Fruit fly (Drosophila melanogaster) Kc167 (cell line): ENCODE measurements around the gene RpL28.

Source experiments
- Myc ChIP-seq: fragments of >200 bp; optimal IDR thresholded peaks from 2 replicates; lab custom pipeline; 2017; ENCODE audit warnings: missing external identifiers
- Sin3A ChIP-seq: fragments of >200 bp; optimal IDR thresholded peaks from 2 replicates; lab custom pipeline; 2018; ENCODE audit warnings: missing external identifiers
- h ChIP-seq: fragments of >200 bp; optimal IDR thresholded peaks from 3 replicates; lab custom pipeline; 2018; ENCODE audit warnings: missing external identifiers
- insv ChIP-seq: fragments of >200 bp; optimal IDR thresholded peaks from 3 replicates; lab custom pipeline; 2018; ENCODE audit warnings: missing external identifiers
- psq ChIP-seq: fragments of >200 bp; optimal IDR thresholded peaks from 2 replicates; lab custom pipeline; 2017; ENCODE audit warnings: missing external identifiers
- ttk ChIP-seq: sonication (Bioruptor generic); optimal IDR thresholded peaks from 2 replicates; lab custom pipeline; 2017; ENCODE audit warnings: missing external identifiers

Gene RpL28

dm6 chr3L:3222643-3223389 lies at the start of gene RpL28, which contains the start of gene eIF1:
Gene RpL28 (minus strand): TSS chr3L:3222960.
Gene eIF1 (plus strand): TSS chr3L:3223341.
- no peak for TF ChIP-seq Myc (lab: Kevin White, UChicago)
- no peak for TF ChIP-seq Sin3A
- TF ChIP-seq ttk (lab: Kevin White, UChicago) = no peak
- no peak for TF ChIP-seq psq
- TF ChIP-seq h (lab: Kevin White, UChicago) = no peak
- no peak for TF ChIP-seq insv (lab: Kevin White, UChicago)

DNA sequence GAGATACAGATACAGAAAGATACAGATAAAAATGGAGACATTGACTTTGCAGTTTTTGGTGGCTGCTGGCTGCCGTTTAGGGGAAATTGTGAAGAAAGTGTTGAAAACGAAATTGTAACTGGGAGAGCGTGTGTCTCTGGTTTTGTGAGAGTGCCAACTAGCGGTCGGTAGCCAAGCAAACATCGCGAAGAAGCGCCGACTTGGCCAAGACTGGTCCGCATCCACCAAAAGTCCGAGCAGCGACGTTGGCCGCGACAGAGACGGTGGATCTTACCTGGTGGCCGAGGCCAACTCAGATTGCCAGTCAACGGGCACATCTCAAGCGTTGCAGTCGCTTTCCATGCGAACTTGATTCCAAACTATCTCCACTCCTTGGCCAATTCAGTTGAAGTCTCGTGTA lies 48.0 kb upstream of the RpL28 start, which contains the start of gene CG14960:
TSS of gene CG14960 (plus strand) at position 301 of the 400 bp plus-strand sequence.
- no peak for TF ChIP-seq h (lab: Kevin White, UChicago)
- no peak for TF ChIP-seq insv (lab: Kevin White, UChicago)
- TF ChIP-seq ttk (lab: Kevin White, UChicago) = no peak
- no peak for TF ChIP-seq Myc (lab: Kevin White, UChicago)
- TF ChIP-seq Sin3A = no peak
- no peak for TF ChIP-seq psq

DNA sequence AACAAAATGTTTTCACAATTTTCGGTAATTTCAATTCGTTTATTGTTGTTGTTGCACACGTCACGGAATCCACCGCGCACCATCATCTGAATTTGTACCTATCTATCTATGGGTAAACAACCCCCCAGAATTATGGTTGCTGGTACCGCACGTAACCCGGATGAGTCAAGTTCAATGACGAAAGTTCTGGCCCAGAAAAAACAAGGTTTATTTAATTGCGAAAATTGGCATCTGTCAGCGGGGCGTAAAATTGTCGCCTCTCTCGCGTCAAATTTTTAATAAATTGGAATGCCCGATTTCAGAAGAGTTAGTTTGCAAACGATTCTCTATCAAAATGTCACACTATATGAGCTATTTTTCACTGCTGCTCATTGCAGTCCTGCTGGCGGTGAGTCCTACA lies 45.4 kb upstream of the RpL28 start, which contains the start of gene CG34265:
TSS of gene CG34265 (plus strand) at position 301 of the 400 bp plus-strand sequence.
- no peak for TF ChIP-seq ttk (lab: Kevin White, UChicago)
- no peak for TF ChIP-seq h (lab: Kevin White, UChicago)
- TF ChIP-seq Myc (lab: Kevin White, UChicago) = no peak
- TF ChIP-seq Sin3A = no peak
- no peak for TF ChIP-seq insv (lab: Kevin White, UChicago)

DNA sequence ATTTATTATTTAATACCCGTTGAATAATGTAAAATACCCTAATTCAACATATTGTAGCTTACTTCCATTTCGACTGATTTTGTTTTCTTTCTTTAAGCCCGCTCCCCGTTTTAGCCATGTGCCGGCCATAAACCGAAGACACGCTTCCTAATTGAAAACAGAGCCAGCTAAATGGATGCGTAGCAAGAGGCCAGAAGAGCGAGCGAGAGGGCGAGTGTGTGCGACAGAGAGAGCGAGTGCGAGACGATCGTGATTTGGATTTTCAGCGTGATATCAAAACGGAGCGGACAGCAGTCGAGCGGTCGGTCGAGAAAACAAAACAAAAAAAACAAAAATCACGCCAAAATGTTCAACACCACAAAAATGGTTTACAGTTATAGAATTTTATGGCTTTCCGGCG lies 43.5 kb upstream of the RpL28 start:
- TF ChIP-seq Sin3A = no peak

- TF ChIP-seq Sin3A = no peak
- no peak for TF ChIP-seq insv (lab: Kevin White, UChicago)
- no peak for TF ChIP-seq psq
- TF ChIP-seq Myc (lab: Kevin White, UChicago) = no peak
- no peak for TF ChIP-seq ttk (lab: Kevin White, UChicago)
- TF ChIP-seq h (lab: Kevin White, UChicago) = no peak
Measured at dm6 chr3L:3261642-3262041, 38.9 kb upstream of the RpL28 start.

DNA sequence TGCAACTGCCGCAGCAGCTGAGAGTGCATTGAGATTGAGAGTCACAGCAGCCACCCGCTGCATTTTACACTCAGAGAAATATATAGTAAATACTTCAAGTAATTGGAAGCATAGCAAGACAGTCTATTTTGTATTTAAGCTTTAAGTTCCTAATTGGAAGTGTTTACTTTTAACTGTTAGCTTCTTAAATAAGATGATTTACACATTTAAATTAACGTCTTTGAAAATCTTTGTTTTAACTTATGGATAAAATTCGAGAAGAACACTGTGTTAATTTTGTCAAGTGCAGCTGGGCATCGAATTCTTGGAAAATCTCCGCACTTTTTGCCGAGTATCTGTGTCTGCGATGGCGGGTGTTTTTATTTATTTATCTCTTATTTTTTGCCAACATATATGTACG lies 36.9 kb upstream of the RpL28 start:
- no peak for TF ChIP-seq ttk (lab: Kevin White, UChicago)
- TF ChIP-seq h (lab: Kevin White, UChicago) = no peak
- TF ChIP-seq Myc (lab: Kevin White, UChicago) = no peak
- TF ChIP-seq Sin3A = no peak
- TF ChIP-seq psq = no peak
- no peak for TF ChIP-seq insv (lab: Kevin White, UChicago)

dm6 chr3L:3257690-3258089 lies 34.9 kb upstream of the RpL28 start, which contains the start of gene ckd:
Gene ckd (plus strand): TSS chr3L:3257878.
- no peak for TF ChIP-seq Myc (lab: Kevin White, UChicago)
- TF ChIP-seq Sin3A = no peak
- TF ChIP-seq ttk (lab: Kevin White, UChicago) = no peak
- no peak for TF ChIP-seq h (lab: Kevin White, UChicago)
- no peak for TF ChIP-seq psq
- TF ChIP-seq insv (lab: Kevin White, UChicago) = no peak

DNA sequence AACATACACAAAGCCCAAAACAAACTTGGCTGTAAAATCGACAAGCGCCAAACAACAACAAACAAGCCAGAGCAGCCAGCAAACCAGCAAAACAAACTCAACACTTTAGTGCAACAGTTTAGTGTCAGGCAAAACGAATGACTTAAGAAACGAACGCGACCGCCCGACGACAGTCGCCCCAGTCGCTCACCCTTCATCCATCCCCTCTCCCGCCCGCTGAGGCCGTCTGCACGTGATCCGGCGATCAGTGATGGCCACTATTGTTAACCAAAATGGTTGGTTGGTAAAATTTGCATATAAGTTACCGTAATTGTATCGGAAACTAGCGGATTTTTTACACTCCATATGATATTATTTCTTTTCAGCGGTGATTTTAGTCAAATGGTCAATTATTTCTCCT lies 30.9 kb upstream of the RpL28 start:
- no peak for TF ChIP-seq h (lab: Kevin White, UChicago)
- no peak for TF ChIP-seq psq
- no peak for TF ChIP-seq Sin3A
- TF ChIP-seq ttk (lab: Kevin White, UChicago) = no peak
- TF ChIP-seq insv (lab: Kevin White, UChicago) = no peak
- TF ChIP-seq Myc (lab: Kevin White, UChicago) = no peak

- TF ChIP-seq ttk (lab: Kevin White, UChicago) = no peak
- TF ChIP-seq Myc (lab: Kevin White, UChicago) = no peak
- TF ChIP-seq insv (lab: Kevin White, UChicago) = no peak
- TF ChIP-seq h (lab: Kevin White, UChicago) = no peak
- TF ChIP-seq psq = no peak
- no peak for TF ChIP-seq Sin3A
Measured at dm6 chr3L:3252884-3253283, 30.1 kb upstream of the RpL28 start.

dm6 chr3L:3251659-3252490 lies 29.1 kb upstream of the RpL28 start:
- TF ChIP-seq Myc (lab: Kevin White, UChicago) (no peak), ttk (lab: Kevin White, UChicago) (no peak), h (lab: Kevin White, UChicago) (no peak), Sin3A (no peak), psq (no peak), insv (lab: Kevin White, UChicago) (no peak)

DNA sequence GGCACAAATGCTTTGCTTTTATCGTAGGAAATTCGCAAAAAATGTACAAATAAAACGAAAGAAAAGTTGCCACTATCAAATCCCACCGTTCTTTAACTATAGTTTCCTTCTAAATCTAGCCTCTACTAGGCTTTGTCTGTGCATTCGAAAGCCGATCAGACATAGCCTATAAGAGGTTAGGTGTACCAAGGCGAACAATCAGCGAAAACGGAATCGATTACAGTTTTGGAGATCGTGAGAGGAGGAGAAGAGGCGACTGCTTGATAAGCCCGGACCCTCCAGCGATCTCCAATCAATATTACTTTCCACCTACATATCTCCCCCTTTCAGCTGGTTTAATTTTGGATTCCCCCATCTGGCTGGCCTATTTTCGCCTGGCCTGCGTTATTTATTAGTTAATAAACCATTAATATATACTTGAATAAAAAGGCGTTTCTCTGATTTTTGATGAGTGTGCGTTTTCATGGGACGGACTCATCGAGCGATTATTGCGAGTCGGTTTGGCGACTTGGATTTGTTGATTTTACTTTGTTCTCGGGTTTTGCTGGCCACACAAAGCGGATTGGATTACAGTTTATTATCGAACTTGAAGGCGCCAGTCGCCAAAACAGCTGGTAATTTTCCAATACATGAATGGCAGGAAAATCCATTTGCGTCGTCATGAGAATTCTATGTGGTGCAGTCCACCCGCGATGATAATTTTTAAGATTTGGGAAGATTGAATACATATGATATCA lies 28.3 kb upstream of the RpL28 start:
- TF ChIP-seq insv (lab: Kevin White, UChicago) (no peak), Myc (lab: Kevin White, UChicago) (no peak), ttk (lab: Kevin White, UChicago) (no peak), Sin3A (no peak), h (lab: Kevin White, UChicago) (no peak), psq (no peak)
